Worm (Caenorhabditis elegans) whole organism, L1 larva: Measurements from ENCODE around the gene F22F7.11.
"Not testable (repeated sequence)": the region's sequence is repeated elsewhere in the genome, so short reads cannot be mapped to it uniquely, and the experiment has no call there.

Experiments
- F16B12.6 ChIP-seq: fragments of 150-350 bp; optimal IDR thresholded peaks from 2 replicates; lab custom pipeline; 2014; ENCODE audit warnings: missing biosample characterization, missing genetic modification characterization
- aly-2 ChIP-seq: fragments of 150-350 bp; optimal IDR thresholded peaks from 2 replicates; lab custom pipeline; 2014; ENCODE audit warnings: missing biosample characterization, missing genetic modification characterization
- ama-1 ChIP-seq: fragments of 150-350 bp; optimal IDR thresholded peaks from 2 replicates; lab custom pipeline; 2014
- blmp-1 ChIP-seq: fragments of 150-350 bp; optimal IDR thresholded peaks from 2 replicates; lab custom pipeline; 2014; ENCODE audit warnings: missing biosample characterization, missing genetic modification characterization
- dpl-1 ChIP-seq, 3 experiments: fragments of 150-350 bp in 2 of 3; sonication (generic microtip) in 1 of 3; optimal IDR thresholded peaks; 2 replicates each; lab custom pipeline; 2014 to 2017; ENCODE audit warnings: missing biosample characterization in 3 of 3, missing genetic modification characterization in 3 of 3, missing genetic modification reagents in 3 of 3
- dsc-1 ChIP-seq: sonication (generic microtip); optimal IDR thresholded peaks from 2 replicates; lab custom pipeline; 2016; ENCODE audit warnings: mild to moderate bottlenecking, missing genetic modification characterization, missing compliant biosample characterization
- efl-1 ChIP-seq, 4 experiments: fragments of 150-350 bp; optimal IDR thresholded peaks in 3 of 4; peaks in 1 of 4; 1 replicate in 1 of 4; 2 replicates in 3 of 4; lab custom pipeline; 2014; ENCODE audit warnings: missing biosample characterization in 2 of 4, missing genetic modification characterization in 2 of 4, missing genetic modification reagents in 2 of 4
- egl-13 ChIP-seq: sonication (generic microtip); optimal IDR thresholded peaks from 2 replicates; lab custom pipeline; 2016; ENCODE audit warnings: missing genotype, missing genetic modification reagents, missing genetic modification characterization, missing compliant biosample characterization
- egl-27 ChIP-seq, 2 experiments: fragments of 150-350 bp in 1 of 2; sonication (generic microtip); optimal IDR thresholded peaks; 3 replicates each; lab custom pipeline; 2017 to 2018; ENCODE audit warnings: missing biosample characterization in 2 of 2, missing genetic modification characterization in 2 of 2, missing genetic modification reagents in 2 of 2
- elt-3 ChIP-seq, 6 experiments: fragments of 150-350 bp in 1 of 6; sonication (generic microtip); optimal IDR thresholded peaks; 2 replicates each; lab custom pipeline; 2017 to 2018; ENCODE audit warnings: missing biosample characterization in 6 of 6, missing genetic modification characterization in 6 of 6, inconsistent platforms in 1 of 6
- ets-5 ChIP-seq: fragments of 200-800 bp; sonication (Bioruptor generic); IDR thresholded peaks from 2 replicates; pipeline ENCODE4 v1.3.6; 2022; ENCODE audit warnings: missing genetic modification characterization, missing compliant biosample characterization
- fkh-8 ChIP-seq: sonication (generic microtip); optimal IDR thresholded peaks from 2 replicates; lab custom pipeline; 2016; ENCODE audit warnings: mild to moderate bottlenecking, missing genetic modification characterization, missing compliant biosample characterization
- jun-1 ChIP-seq: fragments of 150-350 bp; optimal IDR thresholded peaks from 2 replicates; lab custom pipeline; 2014; ENCODE audit warnings: missing biosample characterization, missing genetic modification reagents, missing genetic modification characterization
- lin-13 ChIP-seq: fragments of 150-350 bp; optimal IDR thresholded peaks from 2 replicates; lab custom pipeline; 2014; ENCODE audit warnings: missing biosample characterization, missing genetic modification reagents, missing genetic modification characterization
- lin-15B ChIP-seq: fragments of 150-350 bp; sonication (generic microtip); optimal IDR thresholded peaks from 3 replicates; lab custom pipeline; 2014; ENCODE audit warnings: missing biosample characterization, missing genetic modification characterization
- lin-35 ChIP-seq, 2 experiments: fragments of 150-350 bp; optimal IDR thresholded peaks; 2 replicates each; lab custom pipeline; 2014; ENCODE audit warnings: missing biosample characterization in 2 of 2, missing genetic modification characterization in 2 of 2, missing genetic modification reagents in 2 of 2
- lir-3 ChIP-seq: sonication (generic microtip); optimal IDR thresholded peaks from 2 replicates; lab custom pipeline; 2016; ENCODE audit warnings: mild to moderate bottlenecking, missing genetic modification characterization, moderate library complexity, missing compliant biosample characterization; ENCODE audit not compliant: poor library complexity
- mab-9 ChIP-seq: fragments of 200-800 bp; sonication (Bioruptor generic); IDR thresholded peaks from 2 replicates; pipeline ENCODE4 v1.3.6; 2022; ENCODE audit warnings: missing genetic modification reagents, missing genetic modification characterization, missing compliant biosample characterization
- mef-2 ChIP-seq: fragments of 150-350 bp; optimal IDR thresholded peaks from 2 replicates; lab custom pipeline; 2014; ENCODE audit warnings: missing biosample characterization, missing genetic modification characterization
- mep-1 ChIP-seq: fragments of 150-350 bp; optimal IDR thresholded peaks from 2 replicates; lab custom pipeline; 2014; ENCODE audit warnings: missing biosample characterization, missing genetic modification characterization
- nhr-19 ChIP-seq: fragments of 200-800 bp; sonication (Bioruptor generic); conservative IDR thresholded peaks from 2 replicates; pipeline ENCODE4 v1.3.6; 2022; ENCODE audit warnings: missing genetic modification characterization, missing compliant biosample characterization
- nhr-237 ChIP-seq: fragments of 150-350 bp; optimal IDR thresholded peaks from 2 replicates; lab custom pipeline; 2014; ENCODE audit warnings: missing biosample characterization, missing genetic modification characterization
- nhr-28 ChIP-seq: fragments of 150-350 bp; optimal IDR thresholded peaks from 2 replicates; lab custom pipeline; 2014; ENCODE audit warnings: missing biosample characterization, missing genetic modification characterization
- nhr-90 ChIP-seq: sonication (generic microtip); optimal IDR thresholded peaks from 2 replicates; lab custom pipeline; 2016; ENCODE audit warnings: mild to moderate bottlenecking, missing genetic modification characterization, missing compliant biosample characterization; ENCODE audit not compliant: poor library complexity
- pag-3 ChIP-seq: sonication (generic microtip); optimal IDR thresholded peaks from 2 replicates; lab custom pipeline; 2017; ENCODE audit warnings: missing genetic modification characterization, mild to moderate bottlenecking, missing compliant biosample characterization, antibody characterized with exemption, borderline replicate concordance; ENCODE audit not compliant: insufficient read depth
- pax-3 ChIP-seq: fragments of 200-800 bp; sonication (Bioruptor generic); optimal IDR thresholded peaks from 2 replicates; lab custom pipeline; 2018; ENCODE audit warnings: mild to moderate bottlenecking, missing genetic modification characterization, moderate library complexity, missing compliant biosample characterization
- skn-1 ChIP-seq: fragments of 150-350 bp; optimal IDR thresholded peaks from 2 replicates; lab custom pipeline; 2014; ENCODE audit warnings: missing biosample characterization, missing genetic modification characterization
- snu-23 ChIP-seq: sonication (generic microtip); optimal IDR thresholded peaks from 2 replicates; lab custom pipeline; 2016; ENCODE audit warnings: missing genetic modification characterization, missing compliant biosample characterization
- tbx-2 ChIP-seq: sonication (generic microtip); optimal IDR thresholded peaks from 2 replicates; lab custom pipeline; 2016; ENCODE audit warnings: missing genetic modification characterization, missing compliant biosample characterization
- unc-98 ChIP-seq: fragments of 200-800 bp; sonication (Bioruptor generic); IDR thresholded peaks from 2 replicates; pipeline ENCODE4 v1.3.6; 2022; ENCODE audit warnings: missing genetic modification characterization, missing compliant biosample characterization
- vab-15 ChIP-seq: sonication (generic microtip); optimal IDR thresholded peaks from 2 replicates; lab custom pipeline; 2017; ENCODE audit warnings: missing genotype, mild to moderate bottlenecking, missing genetic modification characterization, missing compliant biosample characterization
- zip-4 ChIP-seq: fragments of 200-800 bp; sonication (Bioruptor generic); optimal IDR thresholded peaks from 2 replicates; lab custom pipeline; 2018; ENCODE audit warnings: mild to moderate bottlenecking, missing genetic modification characterization, moderate library complexity, missing compliant biosample characterization

The F22F7.11 gene

ce11 chrV:2139918-2140317 is 20.3 kb downstream of the F22F7.11 start, which contains the start of gene F22F7.7 (continued):
- TF ChIP-seq dsc-1 (tag; lab: Kevin White, UChicago), result no peak

- not testable (repeated sequence) for TF ChIP-seq vab-15 (tag; lab: Kevin White, UChicago); ama-1; tbx-2 (tag; lab: Kevin White, UChicago)
Measured at ce11 chrV:2144408-2144807, 24.8 kb downstream of the F22F7.11 start, which contains the start of gene F22F7.12. TSS of gene F22F7.12 (minus strand) at chrV:2144508.

- TF ChIP-seq dpl-1 (GFP tag; optimal IDR thresholded peaks at IDR 0.05; lab: Kevin White, UChicago) (no peak), unc-98 (GFP tag; lab: Robert Waterston, UW) (no peak), mef-2 (tag; lab: Kevin White, UChicago) (no peak), nhr-90 (tag; lab: Kevin White, UChicago) (no peak), efl-1 (optimal IDR thresholded peaks at IDR 0.05; lab: Kevin White, UChicago) (no peak), efl-1 (GFP tag; optimal IDR thresholded peaks at IDR 0.05 in 1 of 2; lab: Kevin White, UChicago) (peak in 1 of 2 experiments; percentile 28)
Measured at ce11 chrV:2146044-2146443, 26.4 kb downstream of the F22F7.11 start, which contains the start of gene str-52. TSS of gene str-52 (minus strand) at chrV:2146144.

ce11 chrV:2146795-2147194 is 27.2 kb downstream of the F22F7.11 start, which contains the start of gene srbc-20:
TSS of gene srbc-20 (plus strand) at chrV:2147095.
- TF ChIP-seq elt-3 (tag; optimal IDR thresholded peaks at IDR 0.05; lab: Kevin White, UChicago) (peak in 1 of 6 experiments; percentile 3), ama-1 (no peak)

- TF ChIP-seq pax-3 (tag; lab: Kevin White, UChicago) (no peak), ets-5 (GFP tag; lab: Robert Waterston, UW) (no peak), efl-1 (optimal IDR thresholded peaks at IDR 0.05; lab: Kevin White, UChicago) (no peak), efl-1 (GFP tag; optimal IDR thresholded peaks at IDR 0.05 in 1 of 2; lab: Kevin White, UChicago) (peak in 1 of 2 experiments; percentile 39), egl-27 (tag; optimal IDR thresholded peaks at IDR 0.05; lab: Kevin White, UChicago) (no peak), nhr-237 (tag; lab: Kevin White, UChicago) (no peak)
- TF ChIP-seq, all 84 proteins: peak for 1
Measured at ce11 chrV:2149432-2149831, 29.8 kb downstream of the F22F7.11 start, which contains the start of gene C45H4.21. TSS of gene C45H4.21 (minus strand) at chrV:2149532.

ce11 chrV:2150876-2151275 is 31.2 kb downstream of the F22F7.11 start, which contains the start of gene C45H4.13:
TSS of gene C45H4.13 (minus strand) at chrV:2150976.
- TF ChIP-seq egl-13 (tag; lab: Kevin White, UChicago) (no peak), aly-2 (tag; lab: Kevin White, UChicago) (no peak), snu-23 (GFP tag; lab: Kevin White, UChicago) (no peak), jun-1 (tag; lab: Kevin White, UChicago) (no peak), lir-3 (tag; lab: Kevin White, UChicago) (no peak)

- TF ChIP-seq skn-1 (tag; lab: Kevin White, UChicago) (no peak), F16B12.6 (tag; lab: Kevin White, UChicago) (no peak), fkh-8 (tag; lab: Kevin White, UChicago) (no peak), blmp-1 (tag; lab: Kevin White, UChicago) (no peak), nhr-19 (no peak), zip-4 (GFP tag; lab: Kevin White, UChicago) (no peak), lin-15B (tag; lab: Kevin White, UChicago) (no peak), egl-27 (tag; optimal IDR thresholded peaks at IDR 0.05; lab: Kevin White, UChicago) (no peak), jun-1 (tag; lab: Kevin White, UChicago) (no peak), pag-3 (tag; lab: Kevin White, UChicago) (no peak), mep-1 (tag; lab: Kevin White, UChicago) (no peak), mab-9 (no peak), nhr-28 (tag; lab: Kevin White, UChicago) (no peak), lin-13 (GFP tag; lab: Kevin White, UChicago) (no peak), lin-35 (GFP tag; optimal IDR thresholded peaks at IDR 0.05; lab: Kevin White, UChicago) (no peak)
Measured at ce11 chrV:2151458-2151857, 31.8 kb downstream of the F22F7.11 start, which contains the start of gene srbc-24. TSS of gene srbc-24 (plus strand) at chrV:2151758.
